Fruit fly (Drosophila melanogaster): Measurements from ENCODE around the gene mkg-p.

Gene mkg-p

DNA sequence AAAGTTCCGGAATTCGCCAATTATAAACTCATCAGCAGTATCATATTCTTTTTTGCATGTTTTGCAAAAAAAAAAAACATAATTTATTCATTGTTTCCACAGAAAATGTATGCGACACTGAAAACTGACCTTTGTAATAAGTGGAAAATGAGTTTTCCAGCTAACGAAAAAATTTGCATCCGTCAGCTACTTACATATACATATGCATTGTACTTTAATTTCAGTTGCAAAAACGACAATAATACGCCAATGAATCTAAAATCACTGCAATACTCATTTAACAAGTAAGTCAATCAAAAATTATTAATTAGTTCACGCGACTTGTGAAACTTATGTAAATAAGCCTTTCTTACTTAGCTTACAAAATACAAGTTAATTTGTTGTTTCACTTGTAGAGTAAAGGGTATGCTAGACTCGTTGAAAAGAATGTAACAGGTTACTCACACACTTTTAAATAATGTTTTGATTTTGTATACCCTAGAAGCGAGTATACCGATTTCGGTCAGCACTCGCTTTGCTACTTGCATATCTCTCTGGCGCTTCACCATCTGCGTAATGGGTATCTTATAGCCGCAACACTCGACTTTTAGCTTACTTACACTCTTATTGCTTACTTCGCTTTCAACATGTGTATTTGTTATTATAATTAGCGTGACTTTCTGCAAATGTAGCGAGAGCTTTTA is 6.2 kb downstream of the mkg-p start (continued):
- TF ChIP-seq Dref (GFP tag; IDR thresholded peaks at IDR 0.05): no peak
- peak in 1 of 2 experiments; percentile 37 for TF ChIP-seq dpn (GFP tag; optimal IDR thresholded peaks at IDR 0.05)
- TF ChIP-seq CG4730 (GFP tag; IDR thresholded peaks at IDR 0.05): no peak
- TF ChIP-seq Ptx1 (GFP tag; IDR thresholded peaks at IDR 0.05): peak; percentile 52; the same call in 1 of the 2 replicates
- no peak for TF ChIP-seq inv (GFP tag; IDR thresholded peaks at IDR 0.05; ENCODE audit: partially characterized antibody)
- TF ChIP-seq CG10654 (GFP tag; optimal IDR thresholded peaks at IDR 0.05): peak; percentile 22
- no peak for TF ChIP-seq Eip74EF (GFP tag; optimal IDR thresholded peaks at IDR 0.05)
- TF ChIP-seq dmrt99B (tag; optimal IDR thresholded peaks at IDR 0.05): no peak
- TF ChIP-seq Doc3 (GFP tag; IDR thresholded peaks at IDR 0.05; ENCODE audit: partially characterized antibody): no peak
- TF ChIP-seq BtbVII (GFP tag; optimal IDR thresholded peaks at IDR 0.05): no peak
- TF ChIP-seq CG9932 (GFP tag; IDR thresholded peaks at IDR 0.05): no peak
- peak; percentile 21; the same call in 1 of the 2 replicates for TF ChIP-seq H2.0 (GFP tag; IDR thresholded peaks at IDR 0.05)
- TF ChIP-seq CG2875 (GFP tag; optimal IDR thresholded peaks at IDR 0.05): no peak
- TF ChIP-seq ATbp (GFP tag; optimal IDR thresholded peaks at IDR 0.05): peak; percentile 19
- no peak for TF ChIP-seq z (GFP tag; IDR thresholded peaks at IDR 0.05)
- no peak for TF ChIP-seq CG31441 (GFP tag; IDR thresholded peaks at IDR 0.05)
- TF ChIP-seq CG43689 (GFP tag; IDR thresholded peaks at IDR 0.05): no peak
- TF ChIP-seq scrt (GFP tag; optimal IDR thresholded peaks at IDR 0.05): no peak
- TF ChIP-seq HLH4C (GFP tag; IDR thresholded peaks at IDR 0.05; ENCODE audit: partially characterized antibody): peak; percentile 50; the same call in 1 of the 3 replicates
- no peak for TF ChIP-seq CG12104 (GFP tag; optimal IDR thresholded peaks at IDR 0.05)
- TF ChIP-seq crp (GFP tag; optimal IDR thresholded peaks at IDR 0.05): no peak
- no peak for TF ChIP-seq mirr (GFP tag; optimal IDR thresholded peaks at IDR 0.05)
- TF ChIP-seq sens (GFP tag): peak; percentile 83
- no peak for TF ChIP-seq sug (tag; optimal IDR thresholded peaks at IDR 0.05)
- no peak for TF ChIP-seq CG17361 (GFP tag; IDR thresholded peaks at IDR 0.05)
- no peak for TF ChIP-seq CG7745 (tag; optimal IDR thresholded peaks at IDR 0.05)
- no peak for TF ChIP-seq CG11504 (tag; optimal IDR thresholded peaks at IDR 0.05)
- no peak for TF ChIP-seq Asciz (GFP tag; optimal IDR thresholded peaks at IDR 0.05)
- TF ChIP-seq CG18619 (GFP tag; optimal IDR thresholded peaks at IDR 0.05): no peak
- no peak for TF ChIP-seq ttk (GFP tag; IDR thresholded peaks at IDR 0.05)
- no peak for TF ChIP-seq CG10543 (GFP tag; optimal IDR thresholded peaks at IDR 0.05)
- TF ChIP-seq Drgx (GFP tag; IDR thresholded peaks at IDR 0.05): peak; percentile 73
- no peak for TF ChIP-seq mld (GFP tag; IDR thresholded peaks at IDR 0.05; ENCODE audit: partially characterized antibody)
- no peak for TF ChIP-seq ato (GFP tag; IDR thresholded peaks at IDR 0.05; ENCODE audit: partially characterized antibody)
- TF ChIP-seq luna (GFP tag; optimal IDR thresholded peaks at IDR 0.05): no peak
- peak; percentile 5 for TF ChIP-seq Dip3 (GFP tag; optimal IDR thresholded peaks at IDR 0.05)
- peak; percentile 38 for TF ChIP-seq CG7786 (GFP tag; optimal IDR thresholded peaks at IDR 0.05)
- TF ChIP-seq CG2889 (GFP tag; IDR thresholded peaks at IDR 0.05): no peak
- no peak for TF ChIP-seq oc (tag; optimal IDR thresholded peaks at IDR 0.05)
- TF ChIP-seq emc (GFP tag; optimal IDR thresholded peaks at IDR 0.05): no peak
- TF ChIP-seq Gug (GFP tag; IDR thresholded peaks at IDR 0.05): no peak; the same call in 3 of the 4 replicates
- no peak for TF ChIP-seq tgo (GFP tag; IDR thresholded peaks at IDR 0.05)
- TF ChIP-seq CG16863 (GFP tag; optimal IDR thresholded peaks at IDR 0.05): no peak
- no peak for TF ChIP-seq C15 (GFP tag; IDR thresholded peaks at IDR 0.05)
- peak; percentile 69; the same call in 2 of the 3 replicates for TF ChIP-seq row (GFP tag; IDR thresholded peaks at IDR 0.05)
- no peak for TF ChIP-seq CG14860 (GFP tag; IDR thresholded peaks at IDR 0.05; ENCODE audit: partially characterized antibody)
- no peak for TF ChIP-seq CG15601 (tag; optimal IDR thresholded peaks at IDR 0.05)
- TF ChIP-seq CG11398 (GFP tag; optimal IDR thresholded peaks at IDR 0.05): no peak
- TF ChIP-seq br (optimal IDR thresholded peaks at IDR 0.05): no peak
- no peak for TF ChIP-seq pfk (GFP tag; optimal IDR thresholded peaks at IDR 0.05)

All from whole organism, embryonic.